Worm (Caenorhabditis elegans): ENCODE results near the gene skn-1.

Gene skn-1

DNA sequence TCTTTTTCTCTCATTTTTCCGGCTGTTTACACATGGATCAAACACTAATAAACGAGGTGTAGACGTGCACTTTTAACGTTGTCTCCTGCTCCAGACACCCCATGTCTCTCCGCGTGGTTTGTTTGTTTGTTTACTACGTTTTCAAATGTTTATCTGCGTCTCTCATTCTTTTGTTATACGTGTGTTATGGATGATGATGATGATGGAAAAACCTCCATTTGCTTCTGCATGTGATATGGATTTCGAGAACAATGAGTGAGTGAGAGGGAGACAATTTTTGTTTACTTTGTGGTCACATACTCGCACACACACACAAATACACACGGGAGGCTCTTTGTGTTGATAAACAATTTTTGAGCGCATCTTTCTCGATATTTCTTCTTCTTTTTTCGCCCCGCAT, 55.7 kb downstream of the skn-1 start (continued):
- TF ChIP-seq hpl-2 (GFP tag; optimal IDR thresholded peaks at IDR 0.05) (no peak), aha-1 (tag; optimal IDR thresholded peaks at IDR 0.05) (peak; percentile 18), lin-15B (tag; optimal IDR thresholded peaks at IDR 0.05) (no peak), lin-39 (tag; optimal IDR thresholded peaks at IDR 0.05) (no peak), irx-1 (tag; optimal IDR thresholded peaks at IDR 0.05) (peak; percentile 89), nhr-20 (tag; optimal IDR thresholded peaks at IDR 0.05) (peak; percentile 77), rnt-1 (tag; optimal IDR thresholded peaks at IDR 0.05) (peak; percentile 14), unc-62 (GFP tag; optimal IDR thresholded peaks at IDR 0.05) (no peak), mdl-1 (tag; optimal IDR thresholded peaks at IDR 0.05) (peak in 1 of 2 experiments; percentile 73), dpl-1 (GFP tag; optimal IDR thresholded peaks at IDR 0.05) (peak in 2 of 3 experiments; percentile 16 to 27), egl-27 (tag; optimal IDR thresholded peaks at IDR 0.05) (peak in 1 of 2 experiments; percentile 23), ceh-88 (GFP tag; IDR thresholded peaks at IDR 0.05) (0 out of 2 replicates have a peak, but pooled peaks have one; percentile 27), aly-2 (tag; optimal IDR thresholded peaks at IDR 0.05) (no peak), lin-13 (GFP tag; optimal IDR thresholded peaks at IDR 0.05) (no peak), nhr-28 (tag; optimal IDR thresholded peaks at IDR 0.05) (no peak), vab-15 (tag; optimal IDR thresholded peaks at IDR 0.05) (peak; percentile 40), nhr-47 (tag; optimal IDR thresholded peaks at IDR 0.05) (peak; percentile 79), pag-3 (tag; optimal IDR thresholded peaks at IDR 0.05; ENCODE audit: borderline replicate concordance, insufficient read depth) (no peak), grh-1 (GFP tag; IDR thresholded peaks at IDR 0.05) (no peak), efl-1 (optimal IDR thresholded peaks at IDR 0.05) (peak; percentile 30 to 45), efl-1 (GFP tag; optimal IDR thresholded peaks at IDR 0.05 in 1 of 2) (peak in 1 of 2 experiments; percentile 20), alr-1 (tag; optimal IDR thresholded peaks at IDR 0.05; ENCODE audit: borderline replicate concordance) (no peak), ceh-90 (tag; optimal IDR thresholded peaks at IDR 0.05) (no peak), fos-1 (tag; optimal IDR thresholded peaks at IDR 0.05) (peak; percentile 41), swsn-7 (tag; optimal IDR thresholded peaks at IDR 0.05) (peak; percentile 64), ceh-63 (GFP tag; optimal IDR thresholded peaks at IDR 0.05) (no peak), nhr-77 (tag; optimal IDR thresholded peaks at IDR 0.05) (peak; percentile 38), hlh-17 (GFP tag; optimal IDR thresholded peaks at IDR 0.05; ENCODE audit: borderline replicate concordance) (no peak), unc-98 (GFP tag; IDR thresholded peaks at IDR 0.05) (no peak), ama-1 (optimal IDR thresholded peaks at IDR 0.05) (no peak), ets-5 (GFP tag; IDR thresholded peaks at IDR 0.05) (no peak), hlh-4 (tag; optimal IDR thresholded peaks at IDR 0.05) (no peak), pqm-1 (tag; optimal IDR thresholded peaks at IDR 0.05) (no peak), tbx-2 (tag; optimal IDR thresholded peaks at IDR 0.05) (peak; percentile 72), snpc-4 (tag; optimal IDR thresholded peaks at IDR 0.05) (peak; percentile 51), lin-14 (GFP tag; optimal IDR thresholded peaks at IDR 0.05) (peak; percentile 93), snu-23 (GFP tag; optimal IDR thresholded peaks at IDR 0.05) (peak; percentile 52), nhr-90 (tag; optimal IDR thresholded peaks at IDR 0.05; ENCODE audit: poor library complexity) (peak; percentile 56), fkh-4 (tag; optimal IDR thresholded peaks at IDR 0.05; ENCODE audit: borderline replicate concordance) (no peak), ztf-4 (tag; optimal IDR thresholded peaks at IDR 0.05) (peak; percentile 87), mef-2 (tag; optimal IDR thresholded peaks at IDR 0.05) (peak; percentile 60)

ce11 chrIV:5603321-5603720, 56.9 kb downstream of the skn-1 start:
- TF ChIP-seq mab-9 (GFP tag; IDR thresholded peaks at IDR 0.05) = 0 out of 2 replicates have a peak, but pooled peaks have one; percentile 42
- TF ChIP-seq tbx-2 (tag; optimal IDR thresholded peaks at IDR 0.05) = peak; percentile 35
- TF ChIP-seq mef-2 (tag; optimal IDR thresholded peaks at IDR 0.05) = no peak
- peak; percentile 7 for TF ChIP-seq jun-1 (tag; optimal IDR thresholded peaks at IDR 0.05)
- TF ChIP-seq nhr-71 (tag; optimal IDR thresholded peaks at IDR 0.05) = peak; percentile 40
- no peak for TF ChIP-seq unc-86 (tag; optimal IDR thresholded peaks at IDR 0.05)
- peak; percentile 43 for TF ChIP-seq nhr-77 (tag; optimal IDR thresholded peaks at IDR 0.05)
- no peak for TF ChIP-seq ztf-11 (tag; optimal IDR thresholded peaks at IDR 0.05)
- no peak for TF ChIP-seq zip-4 (GFP tag; optimal IDR thresholded peaks at IDR 0.05)
- TF ChIP-seq lsy-2 (tag; optimal IDR thresholded peaks at IDR 0.05) = peak in 1 of 2 experiments; percentile 11
- TF ChIP-seq lin-14 (GFP tag; optimal IDR thresholded peaks at IDR 0.05) = peak; percentile 49
- TF ChIP-seq ceh-88 (GFP tag; IDR thresholded peaks at IDR 0.05) = no peak
- no peak for TF ChIP-seq snpc-4 (tag; optimal IDR thresholded peaks at IDR 0.05)
- TF ChIP-seq pqm-1 (tag; optimal IDR thresholded peaks at IDR 0.05) = no peak
